Worm (Caenorhabditis elegans): Measurements from ENCODE around the gene C37H5.14.

DNA sequence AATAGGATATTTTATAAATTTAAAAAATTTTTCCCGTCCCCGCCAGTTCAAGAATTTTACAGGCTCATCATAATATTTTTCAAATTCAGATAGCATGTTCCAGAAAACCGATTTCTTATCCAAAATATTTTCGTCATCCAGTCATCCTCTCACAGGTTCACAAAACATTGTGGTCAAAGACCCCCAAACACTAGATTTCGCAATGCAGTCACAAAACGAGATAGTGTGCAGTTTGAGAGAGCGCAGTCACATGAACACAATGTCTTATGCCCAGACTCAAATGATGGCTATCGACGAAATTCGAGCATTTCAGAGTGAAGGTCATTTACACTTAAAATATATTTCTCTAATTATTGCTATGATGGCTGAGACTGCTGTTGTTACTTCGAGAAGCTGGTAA, 10.4 kb upstream of the C37H5.14 start, which contains the start of gene abhd-5.2:
- TF ChIP-seq unc-62 (GFP tag; optimal IDR thresholded peaks at IDR 0.05) (no peak), jun-1 (tag; optimal IDR thresholded peaks at IDR 0.05) (no peak), nhr-11 (tag; optimal IDR thresholded peaks at IDR 0.05) (no peak), lin-15B (tag; optimal IDR thresholded peaks at IDR 0.05) (peak; percentile 29), mml-1 (tag; optimal IDR thresholded peaks at IDR 0.05) (no peak), mdl-1 (tag; optimal IDR thresholded peaks at IDR 0.05) (no peak), ceh-82 (tag; optimal IDR thresholded peaks at IDR 0.05) (no peak), ama-1 (optimal IDR thresholded peaks at IDR 0.05) (no peak), nhr-25 (tag; optimal IDR thresholded peaks at IDR 0.05) (peak; percentile 37), zag-1 (tag; optimal IDR thresholded peaks at IDR 0.05) (no peak)

All from whole organism, L3 larva.